Worm (Caenorhabditis elegans): Measurements from ENCODE around the gene grl-29.

- TF ChIP-seq hlh-8 (tag; optimal IDR thresholded peaks at IDR 0.05) = no peak
- TF ChIP-seq nfya-1 (tag; optimal IDR thresholded peaks at IDR 0.05) = no peak
- no peak for TF ChIP-seq pat-9 (tag; optimal IDR thresholded peaks at IDR 0.05)
These were observed 45.5 kb upstream of the grl-29 start, which contains the start of gene T22F3.7 for ce11 chrV:3600570-3600969.

Measured in whole organism, late embryonic.